Worm (Caenorhabditis elegans): ENCODE results near the gene W10G11.19.
"Not testable (repeated sequence)": the region's sequence is repeated elsewhere in the genome, so short reads cannot be mapped to it uniquely, and the experiment has no call there.

The W10G11.19 gene

DNA sequence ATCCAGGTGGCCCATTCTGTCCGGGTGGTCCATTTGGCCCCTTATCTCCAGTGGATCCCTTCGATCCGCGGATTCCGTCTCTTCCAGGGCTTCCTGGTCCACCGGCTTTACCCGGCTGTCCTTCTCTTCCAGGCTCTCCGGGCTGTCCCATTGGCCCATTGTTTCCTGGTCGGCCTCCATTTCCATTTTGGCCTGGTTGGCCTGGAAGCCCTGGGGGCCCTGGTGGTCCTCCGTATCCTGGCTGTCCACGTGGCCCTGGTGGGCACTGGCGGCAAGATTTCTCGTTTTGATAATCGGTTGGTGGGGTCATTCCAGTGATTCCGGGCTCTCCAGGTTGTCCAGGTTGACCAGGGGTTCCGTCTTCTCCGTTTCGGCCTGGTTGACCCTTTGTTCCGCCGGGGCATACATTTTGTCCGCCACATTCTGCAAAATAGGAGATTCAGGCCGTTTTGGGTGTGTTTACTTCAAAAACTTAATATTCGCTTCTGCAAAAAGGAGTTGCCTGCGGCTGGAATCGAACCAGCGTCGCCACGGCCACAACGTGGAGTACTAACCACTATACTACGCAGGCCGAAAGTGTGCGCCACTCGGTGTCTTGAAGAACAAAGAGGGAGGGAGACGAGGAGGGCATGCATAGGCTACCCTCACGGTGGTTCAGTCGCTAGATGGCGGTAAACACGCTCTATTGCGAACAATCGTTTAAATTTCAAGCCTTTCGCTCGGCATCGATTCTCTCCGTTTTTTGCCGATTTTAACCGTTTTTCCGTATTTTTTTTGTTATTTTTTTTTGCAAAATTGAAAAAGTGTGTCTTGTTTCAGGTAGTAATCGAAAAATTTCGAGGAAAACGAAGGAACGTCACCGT is 29.2 kb upstream of the W10G11.19 start, which contains the start of gene W09G10.9 (continued):
- TF ChIP-seq egl-44 (GFP tag; IDR thresholded peaks at IDR 0.05) (peak; percentile 81), T07F8.4 (tag; optimal IDR thresholded peaks at IDR 0.05) (no peak), F37B4.10 (GFP tag; IDR thresholded peaks at IDR 0.05) (no peak), repo-1 (tag; optimal IDR thresholded peaks at IDR 0.05) (no peak), Y53G8AR.9 (GFP tag; conservative IDR thresholded peaks at IDR 0.05) (no peak), dpff-1 (tag; optimal IDR thresholded peaks at IDR 0.05) (no peak), nhr-80 (tag; optimal IDR thresholded peaks at IDR 0.05) (peak; percentile 12), him-1 (tag; optimal IDR thresholded peaks at IDR 0.05) (no peak), ztf-18 (tag; optimal IDR thresholded peaks at IDR 0.05) (peak; percentile 23), unc-130 (GFP tag; optimal IDR thresholded peaks at IDR 0.05) (no peak), C06A6.2 (GFP tag; conservative IDR thresholded peaks at IDR 0.05) (0 out of 2 replicates have a peak, but pooled peaks have one; percentile 45), efl-1 (GFP tag; optimal IDR thresholded peaks at IDR 0.05) (no peak), mxl-1 (tag; optimal IDR thresholded peaks at IDR 0.05) (no peak), hmg-20 (GFP tag; IDR thresholded peaks at IDR 0.05) (peak; percentile 76; the same call in 1 of the 2 replicates), hlh-12 (tag; optimal IDR thresholded peaks at IDR 0.05) (no peak), T26A5.8 (tag; optimal IDR thresholded peaks at IDR 0.05) (no peak), tlf-1 (GFP tag; optimal IDR thresholded peaks at IDR 0.05) (no peak), zim-3 (tag; optimal IDR thresholded peaks at IDR 0.05) (no peak), die-1 (tag; optimal IDR thresholded peaks at IDR 0.05) (peak; percentile 31), F39B2.1 (GFP tag; IDR thresholded peaks at IDR 0.05) (no peak), snpc-4 (GFP tag; optimal IDR thresholded peaks at IDR 0.05) (peak; percentile 1), snpc-4 (tag; optimal IDR thresholded peaks at IDR 0.05) (peak in 2 of 4 experiments; percentile 47 to 52), nhr-179 (tag; optimal IDR thresholded peaks at IDR 0.05) (no peak), F57A8.1 (GFP tag; optimal IDR thresholded peaks at IDR 0.05) (no peak), tbx-9 (tag; optimal IDR thresholded peaks at IDR 0.05; ENCODE audit: borderline replicate concordance) (no peak), cebp-1 (GFP tag; IDR thresholded peaks at IDR 0.05) (no peak), cebp-1 (tag; optimal IDR thresholded peaks at IDR 0.05) (peak; percentile 65), let-607 (tag; optimal IDR thresholded peaks at IDR 0.05) (no peak), F57C9.4 (tag; optimal IDR thresholded peaks at IDR 0.05) (no peak), F52B5.7 (tag; optimal IDR thresholded peaks at IDR 0.05) (peak; percentile 28), nfyb-1 (GFP tag; IDR thresholded peaks at IDR 0.05) (peak; percentile 90), atf-7 (tag; optimal IDR thresholded peaks at IDR 0.05) (peak; percentile 23), nfya-1 (tag; optimal IDR thresholded peaks at IDR 0.05; ENCODE audit: borderline replicate concordance, insufficient read depth) (no peak), D2030.7 (GFP tag; IDR thresholded peaks at IDR 0.05) (peak; percentile 89), F10E7.11 (tag; optimal IDR thresholded peaks at IDR 0.05) (no peak), madf-10 (tag; optimal IDR thresholded peaks at IDR 0.05) (peak; percentile 44)

- TF ChIP-seq K11D2.4 (GFP tag; IDR thresholded peaks at IDR 0.05), result peak; percentile 90
- TF ChIP-seq ztf-26 (tag; optimal IDR thresholded peaks at IDR 0.05), result peak; percentile 5
- peak; percentile 68 for TF ChIP-seq ceh-100 (GFP tag; IDR thresholded peaks at IDR 0.05)
- TF ChIP-seq hmg-1.2 (GFP tag; IDR thresholded peaks at IDR 0.05), result peak; percentile 94
- TF ChIP-seq let-526 (GFP tag; IDR thresholded peaks at IDR 0.05), result peak; percentile 52; the same call in 1 of the 2 replicates
- TF ChIP-seq lin-40 (tag; optimal IDR thresholded peaks at IDR 0.05), result peak; percentile 68
- TF ChIP-seq ZK185.1 (tag; optimal IDR thresholded peaks at IDR 0.05; ENCODE audit: poor library complexity, severe bottlenecking), result peak; percentile 51
- TF ChIP-seq egl-18 (GFP tag; IDR thresholded peaks at IDR 0.05), result peak; percentile 68; the same call in 1 of the 2 replicates
- TF ChIP-seq tbp1 (GFP tag; optimal IDR thresholded peaks at IDR 0.05), result peak; percentile 47
- TF ChIP-seq lsl-1 (GFP tag; optimal IDR thresholded peaks at IDR 0.05), result peak; percentile 63
- peak; percentile 76 for TF ChIP-seq dox-1 (GFP tag; IDR thresholded peaks at IDR 0.05)
- peak; percentile 38; the same call in 1 of the 2 replicates for TF ChIP-seq ceh-91 (GFP tag; IDR thresholded peaks at IDR 0.05)
- TF ChIP-seq nfyb-1 (GFP tag; IDR thresholded peaks at IDR 0.05), result peak; percentile 84
- TF ChIP-seq snpc-4 (GFP tag; optimal IDR thresholded peaks at IDR 0.05), result not testable (repeated sequence)
- TF ChIP-seq snpc-4 (tag; optimal IDR thresholded peaks at IDR 0.05), result peak in 2 of 4 experiments; percentile 23 to 43
- 0 out of 2 replicates have a peak, but pooled peaks have one; percentile 17 for TF ChIP-seq egrh-3 (GFP tag; IDR thresholded peaks at IDR 0.05)
Measured at ce11 chrII:3523547-3523946, 26.9 kb upstream of the W10G11.19 start.

Measured in whole organism, young adult.